Fruit fly (Drosophila melanogaster) whole organism, wandering third instar larva: ENCODE results near the gene CG31674.
A peak's percentile ranks its signal among the peaks of the same experiment; 100 is the strongest.

Source experiments
- Abd-B ChIP-seq: fragments of >200 bp; optimal IDR thresholded peaks from 2 replicates; lab custom pipeline; 2017; ENCODE audit warnings: missing biosample characterization, missing genetic modification characterization
- CG32264 ChIP-seq: fragments of 200-800 bp; sonication (Bioruptor generic); optimal IDR thresholded peaks from 2 replicates; lab custom pipeline; 2016; ENCODE audit warnings: missing biosample characterization, missing genetic modification characterization
- CG9705 ChIP-seq: fragments of 200-800 bp; sonication (Bioruptor generic); optimal IDR thresholded peaks from 2 replicates; lab custom pipeline; 2018; ENCODE audit warnings: missing biosample characterization, mild to moderate bottlenecking, missing genetic modification characterization
- CrebA ChIP-seq: fragments of 200-800 bp; sonication (Bioruptor generic); optimal IDR thresholded peaks from 2 replicates; lab custom pipeline; 2016; ENCODE audit warnings: missing biosample characterization, mild to moderate bottlenecking, missing genetic modification characterization, borderline replicate concordance
- Dfd ChIP-seq: fragments of >200 bp; optimal IDR thresholded peaks from 2 replicates; lab custom pipeline; 2017; ENCODE audit warnings: missing biosample characterization, missing genetic modification characterization
- Dif ChIP-seq: fragments of 200-275, 200-300 bp; sonication (Bioruptor generic); optimal IDR thresholded peaks from 2 replicates; lab custom pipeline; 2018; ENCODE audit warnings: missing biosample characterization, missing genetic modification characterization; ENCODE audit not compliant: partially characterized antibody
- GATAd ChIP-seq: sonication (Bioruptor generic); optimal IDR thresholded peaks from 2 replicates; lab custom pipeline; 2016; ENCODE audit warnings: missing biosample characterization, missing genetic modification characterization
- HLH106 ChIP-seq: fragments of 200-800 bp; optimal IDR thresholded peaks from 3 replicates; lab custom pipeline; 2019; ENCODE audit warnings: missing biosample characterization, mild to moderate bottlenecking, missing genetic modification characterization, moderate library complexity
- Hnf4 ChIP-seq: fragments of 200-800 bp; sonication (Bioruptor generic); optimal IDR thresholded peaks from 2 replicates; lab custom pipeline; 2016; ENCODE audit warnings: missing biosample characterization, mild to moderate bottlenecking, missing genetic modification characterization
- Hr78 ChIP-seq: fragments of >200 bp; optimal IDR thresholded peaks from 2 replicates; lab custom pipeline; 2017; ENCODE audit warnings: missing biosample characterization, missing genetic modification characterization
- Hr83 ChIP-seq: fragments of 200-300 bp; sonication (Bioruptor generic); optimal IDR thresholded peaks from 2 replicates; lab custom pipeline; 2016; ENCODE audit warnings: missing biosample characterization, mild to moderate bottlenecking, missing genetic modification characterization, moderate library complexity; ENCODE audit not compliant: poor library complexity, severe bottlenecking
- Jra ChIP-seq: sonication (Bioruptor generic); optimal IDR thresholded peaks from 2 replicates; lab custom pipeline; 2016; ENCODE audit warnings: missing biosample characterization, missing genetic modification characterization
- Mio ChIP-seq: sonication (Bioruptor generic); optimal IDR thresholded peaks from 2 replicates; lab custom pipeline; 2016; ENCODE audit warnings: missing biosample characterization, missing genetic modification characterization
- Myc ChIP-seq: fragments of >200 bp; optimal IDR thresholded peaks from 2 replicates; lab custom pipeline; 2017
- N ChIP-seq: fragments of >200 bp; optimal IDR thresholded peaks from 2 replicates; lab custom pipeline; 2018; ENCODE audit warnings: missing biosample characterization, missing external identifiers, missing genetic modification characterization
- OdsH ChIP-seq: fragments of 200-800 bp; sonication (Bioruptor generic); optimal IDR thresholded peaks from 2 replicates; lab custom pipeline; 2016; ENCODE audit warnings: missing biosample characterization, mild to moderate bottlenecking, missing genetic modification characterization
- Rel ChIP-seq, 2 experiments: fragments of 200-800 bp; sonication (Bioruptor generic) in 1 of 2; optimal IDR thresholded peaks; 2 replicates in 1 of 2; 3 replicates in 1 of 2; lab custom pipeline; 2016 to 2019; ENCODE audit warnings: mild to moderate bottlenecking in 2 of 2, missing biosample characterization in 2 of 2, missing genetic modification characterization in 2 of 2, moderate library complexity in 1 of 2
- Sp1 ChIP-seq: fragments of 200-800 bp; sonication (Bioruptor generic); optimal IDR thresholded peaks from 3 replicates; lab custom pipeline; 2019; ENCODE audit warnings: missing biosample characterization, mild to moderate bottlenecking, missing genetic modification characterization, moderate library complexity
- Vsx2 ChIP-seq: fragments of 200-300, 225-300 bp; sonication (Bioruptor generic); optimal IDR thresholded peaks from 2 replicates; lab custom pipeline; 2018; ENCODE audit warnings: missing biosample characterization, missing genetic modification characterization; ENCODE audit not compliant: partially characterized antibody
- br ChIP-seq: fragments of 200-800 bp; sonication (Bioruptor generic); optimal IDR thresholded peaks from 2 replicates; lab custom pipeline; 2016; ENCODE audit warnings: missing biosample characterization, missing genetic modification characterization
- brk ChIP-seq: fragments of 200-800 bp; sonication (Bioruptor generic); optimal IDR thresholded peaks from 2 replicates; lab custom pipeline; 2016; ENCODE audit warnings: missing biosample characterization, mild to moderate bottlenecking, missing genetic modification characterization
- dl ChIP-seq, 2 experiments: fragments of 175-275, 200-275 bp in 1 of 2; fragments of 200-275 bp in 1 of 2; sonication (Bioruptor generic); optimal IDR thresholded peaks; lab custom pipeline; 2018; ENCODE audit warnings: mild to moderate bottlenecking in 2 of 2, missing biosample characterization in 2 of 2, missing genetic modification characterization in 2 of 2, moderate library complexity in 2 of 2; ENCODE audit not compliant: partially characterized antibody in 2 of 2, insufficient read depth in 1 of 2
- dmrt93B ChIP-seq: fragments of 200-800 bp; sonication (Bioruptor generic); optimal IDR thresholded peaks from 2 replicates; lab custom pipeline; 2018; ENCODE audit warnings: missing biosample characterization, mild to moderate bottlenecking, missing genetic modification characterization
- dsf ChIP-seq: sonication (Bioruptor generic); optimal IDR thresholded peaks from 2 replicates; lab custom pipeline; 2016; ENCODE audit warnings: missing biosample characterization, missing genetic modification characterization, borderline replicate concordance
- ey ChIP-seq: fragments of 200-800 bp; sonication (Bioruptor generic); optimal IDR thresholded peaks from 2 replicates; lab custom pipeline; 2016; ENCODE audit warnings: missing biosample characterization, missing genetic modification characterization
- foxo ChIP-seq, 2 experiments: fragments of 200-800 bp; sonication (Bioruptor generic); optimal IDR thresholded peaks; 2 replicates in 1 of 2; 3 replicates in 1 of 2; lab custom pipeline; 2016 to 2017; ENCODE audit warnings: missing biosample characterization in 2 of 2, missing genetic modification characterization in 2 of 2
- fru ChIP-seq: fragments of 200-800 bp; sonication (Bioruptor generic); optimal IDR thresholded peaks from 3 replicates; lab custom pipeline; 2016; ENCODE audit warnings: missing biosample characterization, mild to moderate bottlenecking, missing genetic modification characterization
- h ChIP-seq: fragments of 200-800 bp; sonication (Bioruptor generic); optimal IDR thresholded peaks from 3 replicates; lab custom pipeline; 2016; ENCODE audit warnings: missing biosample characterization, mild to moderate bottlenecking, missing genetic modification characterization
- jim ChIP-seq: fragments of 175-275, 200-325 bp; sonication (Bioruptor generic); optimal IDR thresholded peaks from 2 replicates; lab custom pipeline; 2016; ENCODE audit warnings: missing biosample characterization, mild to moderate bottlenecking, missing genetic modification characterization
- lola ChIP-seq: fragments of >200 bp; optimal IDR thresholded peaks from 2 replicates; lab custom pipeline; 2017; ENCODE audit warnings: missing biosample characterization, missing genetic modification characterization
- pan ChIP-seq: fragments of >200 bp; optimal IDR thresholded peaks from 2 replicates; lab custom pipeline; 2017
- psq ChIP-seq: fragments of 200-800 bp; sonication (Bioruptor generic); optimal IDR thresholded peaks from 3 replicates; lab custom pipeline; 2017; ENCODE audit warnings: missing biosample characterization, mild to moderate bottlenecking, missing genetic modification characterization, moderate library complexity
- rgr ChIP-seq: fragments of 200-800 bp; sonication (Bioruptor generic); optimal IDR thresholded peaks from 3 replicates; lab custom pipeline; 2016; ENCODE audit warnings: missing biosample characterization, mild to moderate bottlenecking, missing genetic modification characterization
- sage ChIP-seq: fragments of 200-800 bp; sonication (Bioruptor generic); optimal IDR thresholded peaks from 2 replicates; lab custom pipeline; 2016; ENCODE audit warnings: missing biosample characterization, mild to moderate bottlenecking, missing genetic modification characterization
- sv ChIP-seq: fragments of 200-800 bp; sonication (Bioruptor generic); optimal IDR thresholded peaks from 3 replicates; lab custom pipeline; 2016; ENCODE audit warnings: missing biosample characterization, missing genetic modification characterization
- tai ChIP-seq: sonication (Bioruptor generic); optimal IDR thresholded peaks from 2 replicates; lab custom pipeline; 2016; ENCODE audit warnings: missing biosample characterization, missing genetic modification characterization
- usp ChIP-seq: fragments of >200 bp; optimal IDR thresholded peaks from 2 replicates; lab custom pipeline; 2017; ENCODE audit warnings: missing biosample characterization, missing genetic modification characterization
- woc ChIP-seq: sonication (Bioruptor generic); optimal IDR thresholded peaks from 2 replicates; lab custom pipeline; 2016; ENCODE audit warnings: missing biosample characterization, mild to moderate bottlenecking, missing genetic modification characterization

The CG31674 gene

dm6 chr2L:20801801-20802200 lies 29.3 kb upstream of the CG31674 start:
- no peak for TF ChIP-seq pan (lab: Kevin White, UChicago)
- TF ChIP-seq Rel (GFP tag; optimal IDR thresholded peaks at IDR 0.05; lab: Kevin White, UChicago), result no peak
- TF ChIP-seq Rel (tag; optimal IDR thresholded peaks at IDR 0.05; lab: Kevin White, UChicago), result peak; percentile 27
- TF ChIP-seq ey (GFP tag; lab: Kevin White, UChicago), result no peak
- TF ChIP-seq Abd-B, result no peak
- no peak for TF ChIP-seq h (GFP tag; lab: Kevin White, UChicago)
- no peak for TF ChIP-seq jim (GFP tag; lab: Kevin White, UChicago)

dm6 chr2L:20802204-20802603 lies 28.9 kb upstream of the CG31674 start:
- TF ChIP-seq dl (GFP tag; optimal IDR thresholded peaks at IDR 0.05; lab: Kevin White, UChicago; ENCODE audit: insufficient read depth in 1 of 2, partially characterized antibody in 2 of 2) (no peak), CG32264 (no peak), lola (GFP tag; lab: Kevin White, UChicago) (no peak), brk (GFP tag; lab: Kevin White, UChicago) (no peak), tai (GFP tag; lab: Kevin White, UChicago) (no peak), dmrt93B (peak; percentile 38), Rel (GFP tag; optimal IDR thresholded peaks at IDR 0.05; lab: Kevin White, UChicago) (no peak), Rel (tag; optimal IDR thresholded peaks at IDR 0.05; lab: Kevin White, UChicago) (no peak), ey (GFP tag; lab: Kevin White, UChicago) (peak; percentile 33), Abd-B (no peak), h (GFP tag; lab: Kevin White, UChicago) (peak; percentile 71), N (GFP tag; lab: Kevin White, UChicago) (no peak), Sp1 (GFP tag; lab: Kevin White, UChicago) (no peak), foxo (GFP tag; optimal IDR thresholded peaks at IDR 0.05; lab: Kevin White, UChicago) (peak in 1 of 2 experiments; percentile 47), Jra (no peak), Dif (GFP tag; lab: Kevin White, UChicago) (no peak), Mio (GFP tag; lab: Kevin White, UChicago) (no peak), sage (GFP tag; lab: Kevin White, UChicago) (peak; percentile 23), OdsH (GFP tag; lab: Kevin White, UChicago) (no peak), Hr78 (GFP tag; lab: Kevin White, UChicago) (no peak), pan (lab: Kevin White, UChicago) (no peak), psq (GFP tag; lab: Kevin White, UChicago) (no peak), HLH106 (tag; lab: Kevin White, UChicago) (peak; percentile 65), CG9705 (GFP tag; lab: Kevin White, UChicago) (no peak), GATAd (GFP tag; lab: Kevin White, UChicago) (no peak), sv (no peak), Hr83 (GFP tag; lab: Kevin White, UChicago) (no peak), Hnf4 (GFP tag; lab: Kevin White, UChicago) (no peak), fru (peak; percentile 21), br (GFP tag; lab: Kevin White, UChicago) (no peak), CrebA (GFP tag; lab: Kevin White, UChicago) (no peak), jim (GFP tag; lab: Kevin White, UChicago) (no peak), rgr (GFP tag; lab: Kevin White, UChicago) (peak; percentile 11), woc (GFP tag; lab: Kevin White, UChicago) (peak; percentile 59), Dfd (GFP tag; lab: Kevin White, UChicago) (no peak), dsf (GFP tag; lab: Kevin White, UChicago) (no peak), Myc (lab: Kevin White, UChicago) (no peak), Vsx2 (GFP tag; lab: Kevin White, UChicago) (no peak), usp (GFP tag; lab: Kevin White, UChicago) (no peak)
- TF ChIP-seq, all 38 proteins: peak for 9
